Worm (Caenorhabditis elegans) whole organism, L4 larva: ENCODE results near the gene ZK1240.9.
A peak's percentile ranks its signal among the peaks of the same experiment; 100 is the strongest.

Experiments used
- F26F4.8 ChIP-seq: fragments of 200-800 bp; sonication (Bioruptor generic); conservative IDR thresholded peaks from 2 replicates; pipeline ENCODE4 v1.3.6; 2022; ENCODE audit warnings: missing genetic modification characterization, missing compliant biosample characterization
- F37D6.2 ChIP-seq: sonication (generic microtip); optimal IDR thresholded peaks from 2 replicates; lab custom pipeline; 2016; ENCODE audit warnings: mild to moderate bottlenecking, missing genetic modification characterization, missing compliant biosample characterization
- R02D3.7 ChIP-seq: fragments of 150-350 bp; sonication (generic microtip); optimal IDR thresholded peaks from 3 replicates; lab custom pipeline; 2014; ENCODE audit warnings: missing biosample characterization, missing genetic modification characterization
- T20F7.1 ChIP-seq: fragments of 200-800 bp; sonication (Bioruptor generic); optimal IDR thresholded peaks from 2 replicates; lab custom pipeline; 2018; ENCODE audit warnings: mild to moderate bottlenecking, missing genetic modification characterization, missing compliant biosample characterization
- Y75B8A.6 ChIP-seq: fragments of 200-800 bp; sonication (Bioruptor generic); IDR thresholded peaks from 2 replicates; pipeline ENCODE4 v1.3.6; 2022; ENCODE audit warnings: missing genetic modification reagents, missing genetic modification characterization, missing compliant biosample characterization
- ZK337.2 ChIP-seq: fragments of 200-800 bp; sonication (Bioruptor generic); IDR thresholded peaks from 2 replicates; pipeline ENCODE4 v1.3.6; 2022; ENCODE audit warnings: missing genetic modification reagents, missing genetic modification characterization, missing compliant biosample characterization
- aha-1 ChIP-seq: fragments of 150-350 bp; peaks from one replicate; lab custom pipeline; 2014; ENCODE audit warnings: missing biosample characterization, missing genetic modification characterization
- ama-1 ChIP-seq: fragments of 150-350 bp; optimal IDR thresholded peaks from 2 replicates; lab custom pipeline; 2014; ENCODE audit warnings: inconsistent platforms, mixed read lengths
- arid-1 ChIP-seq: fragments of 200-800 bp; sonication (Bioruptor generic); conservative IDR thresholded peaks from 2 replicates; pipeline ENCODE4 v1.3.6; 2022; ENCODE audit warnings: missing genetic modification reagents, missing genetic modification characterization, missing compliant biosample characterization
- attf-4 ChIP-seq: sonication (generic microtip); optimal IDR thresholded peaks from 3 replicates; lab custom pipeline; 2017; ENCODE audit warnings: missing biosample characterization, missing genetic modification characterization
- ceh-28 ChIP-seq: fragments of 150-350 bp; optimal IDR thresholded peaks from 2 replicates; lab custom pipeline; 2014; ENCODE audit warnings: missing biosample characterization, missing genetic modification reagents, missing genetic modification characterization
- ceh-32 ChIP-seq: sonication (generic microtip); optimal IDR thresholded peaks from 2 replicates; lab custom pipeline; 2016; ENCODE audit warnings: mild to moderate bottlenecking, missing genetic modification characterization, missing compliant biosample characterization; ENCODE audit not compliant: poor library complexity
- ceh-44 ChIP-seq: fragments of 200-800 bp; sonication (Bioruptor generic); IDR thresholded peaks from 2 replicates; pipeline ENCODE4 v1.3.6; 2022; ENCODE audit warnings: missing genetic modification reagents, missing genetic modification characterization, missing compliant biosample characterization
- ceh-62 ChIP-seq: sonication (generic microtip); optimal IDR thresholded peaks from 2 replicates; lab custom pipeline; 2017; ENCODE audit warnings: missing biosample characterization, missing genetic modification characterization
- ceh-82 ChIP-seq: sonication (generic microtip); optimal IDR thresholded peaks from 2 replicates; lab custom pipeline; 2017; ENCODE audit warnings: missing biosample characterization, missing genetic modification characterization
- ctbp-1 ChIP-seq: fragments of 200-800 bp; sonication (Bioruptor generic); IDR thresholded peaks from 2 replicates; pipeline ENCODE4 v1.3.6; 2022; ENCODE audit warnings: missing genetic modification reagents, missing genetic modification characterization, missing compliant biosample characterization
- daf-16 ChIP-seq, 3 experiments: sonication (generic microtip); optimal IDR thresholded peaks; 2 replicates each; lab custom pipeline; 2016 to 2017; ENCODE audit warnings: missing genetic modification characterization in 3 of 3, missing genetic modification reagents in 3 of 3, mild to moderate bottlenecking in 2 of 3, missing compliant biosample characterization in 2 of 3, missing biosample characterization in 1 of 3, moderate library complexity in 1 of 3
- dmd-6 ChIP-seq: fragments of 200-800 bp; sonication (Bioruptor generic); IDR thresholded peaks from 2 replicates; pipeline ENCODE4 v1.3.6; 2022; ENCODE audit warnings: missing genetic modification reagents, missing genetic modification characterization, missing compliant biosample characterization
- dpl-1 ChIP-seq: fragments of 150-350 bp; optimal IDR thresholded peaks from 2 replicates; lab custom pipeline; 2014; ENCODE audit warnings: missing biosample characterization, missing genetic modification reagents, missing genetic modification characterization
- duxl-1 ChIP-seq: sonication (generic microtip); optimal IDR thresholded peaks from 2 replicates; lab custom pipeline; 2016; ENCODE audit warnings: mild to moderate bottlenecking, missing genetic modification characterization, moderate library complexity, missing compliant biosample characterization; ENCODE audit not compliant: poor library complexity
- dve-1 ChIP-seq: sonication (generic microtip); optimal IDR thresholded peaks from 2 replicates; lab custom pipeline; 2017; ENCODE audit warnings: antibody characterized with exemption, mild to moderate bottlenecking, missing genetic modification characterization, missing compliant biosample characterization; ENCODE audit not compliant: insufficient read depth
- egl-27 ChIP-seq: sonication (generic microtip); optimal IDR thresholded peaks from 3 replicates; lab custom pipeline; 2017; ENCODE audit warnings: missing biosample characterization, missing genetic modification reagents, missing genetic modification characterization
- lin-1 ChIP-seq: fragments of 200-800 bp; sonication (Bioruptor generic); IDR thresholded peaks from 2 replicates; pipeline ENCODE4 v1.3.6; 2022; ENCODE audit warnings: missing genetic modification reagents, missing genetic modification characterization, missing compliant biosample characterization
- lin-13 ChIP-seq: fragments of 150-350 bp; optimal IDR thresholded peaks from 2 replicates; lab custom pipeline; 2014; ENCODE audit warnings: missing biosample characterization, missing genetic modification reagents, missing genetic modification characterization
- mdt-29 ChIP-seq: fragments of 200-800 bp; sonication (Bioruptor generic); IDR thresholded peaks from 2 replicates; pipeline ENCODE4 v1.3.6; 2022; ENCODE audit warnings: missing genetic modification reagents, missing genetic modification characterization, missing compliant biosample characterization
- mxl-3 ChIP-seq: fragments of 200-800 bp; sonication (Bioruptor generic); optimal IDR thresholded peaks from 2 replicates; lab custom pipeline; 2018; ENCODE audit warnings: mild to moderate bottlenecking, missing genetic modification characterization, missing compliant biosample characterization
- nhr-11 ChIP-seq: fragments of 150-350 bp; optimal IDR thresholded peaks from 2 replicates; lab custom pipeline; 2014; ENCODE audit warnings: missing biosample characterization, missing genetic modification characterization
- nhr-237 ChIP-seq: sonication (generic microtip); optimal IDR thresholded peaks from 2 replicates; lab custom pipeline; 2017; ENCODE audit warnings: missing biosample characterization, missing genetic modification characterization
- nhr-25 ChIP-seq: sonication (generic microtip); optimal IDR thresholded peaks from 2 replicates; lab custom pipeline; 2017; ENCODE audit warnings: missing genetic modification characterization, mild to moderate bottlenecking, missing compliant biosample characterization, antibody characterized with exemption, moderate library complexity, borderline replicate concordance; ENCODE audit not compliant: insufficient read depth
- nhr-28 ChIP-seq: fragments of 150-350 bp; optimal IDR thresholded peaks from 2 replicates; lab custom pipeline; 2014; ENCODE audit warnings: missing biosample characterization, missing genetic modification characterization
- nhr-42 ChIP-seq: fragments of 200-800 bp; sonication (Bioruptor generic); IDR thresholded peaks from 2 replicates; pipeline ENCODE4 v1.3.6; 2022; ENCODE audit warnings: missing genetic modification characterization, missing compliant biosample characterization
- php-3 ChIP-seq: fragments of 200-800 bp; sonication (Bioruptor generic); IDR thresholded peaks from 2 replicates; pipeline ENCODE4 v1.3.6; 2022; ENCODE audit warnings: missing genetic modification reagents, missing genetic modification characterization, missing compliant biosample characterization
- pqm-1 ChIP-seq: sonication (generic microtip); optimal IDR thresholded peaks from 2 replicates; lab custom pipeline; 2017; ENCODE audit warnings: missing biosample characterization, missing genetic modification characterization
- sdz-12 ChIP-seq: fragments of 200-800 bp; sonication (Bioruptor generic); optimal IDR thresholded peaks from 2 replicates; lab custom pipeline; 2018; ENCODE audit warnings: mild to moderate bottlenecking, missing genetic modification characterization, missing compliant biosample characterization
- skn-1 ChIP-seq: fragments of 150-350 bp; optimal IDR thresholded peaks from 2 replicates; lab custom pipeline; 2014; ENCODE audit warnings: missing biosample characterization, missing genetic modification characterization
- snpc-1.2 ChIP-seq: fragments of 200-800 bp; sonication (Bioruptor generic); IDR thresholded peaks from 2 replicates; pipeline ENCODE4 v1.3.6; 2022; ENCODE audit warnings: missing genetic modification reagents, missing genetic modification characterization, missing compliant biosample characterization
- spr-1 ChIP-seq: sonication (generic microtip); optimal IDR thresholded peaks from 2 replicates; lab custom pipeline; 2016; ENCODE audit warnings: mild to moderate bottlenecking, missing genetic modification characterization, missing compliant biosample characterization
- unc-62 ChIP-seq, 3 experiments: fragments of 150-350 bp in 1 of 3; sonication (generic microtip); optimal IDR thresholded peaks in 2 of 3; peaks in 1 of 3; 1 replicate in 1 of 3; 2 replicates in 2 of 3; lab custom pipeline; 2014 to 2017; ENCODE audit warnings: missing biosample characterization in 3 of 3, missing genetic modification characterization in 3 of 3, missing genetic modification reagents in 3 of 3, missing genotype in 1 of 3
- zfp-3 ChIP-seq: fragments of 200-800 bp; sonication (Bioruptor generic); conservative IDR thresholded peaks from 2 replicates; pipeline ENCODE4 v1.3.6; 2022; ENCODE audit warnings: missing genetic modification reagents, missing genetic modification characterization, missing compliant biosample characterization
- zip-11 ChIP-seq: fragments of 200-800 bp; sonication (Bioruptor generic); IDR thresholded peaks from 2 replicates; pipeline ENCODE4 v1.3.6; 2022; ENCODE audit warnings: missing genetic modification characterization, missing compliant biosample characterization
- zip-2 ChIP-seq: fragments of 150-350 bp; optimal IDR thresholded peaks from 2 replicates; lab custom pipeline; 2014; ENCODE audit warnings: missing biosample characterization, missing genetic modification characterization

The ZK1240.9 gene

ce11 chrII:2304575-2304974 lies 13.4 kb upstream of the ZK1240.9 start:
- TF ChIP-seq ama-1 (lab: Kevin White, UChicago), result no peak
- TF ChIP-seq aha-1, result peak; percentile 23

- TF ChIP-seq nhr-28 (tag; lab: Kevin White, UChicago) (peak; percentile 61), aha-1 (peak; percentile 10), dmd-6 (GFP tag; lab: Robert Waterston, UW) (peak; percentile 10; the same call in 1 of the 2 replicates), ceh-32 (tag; lab: Kevin White, UChicago) (no peak), nhr-11 (no peak), pqm-1 (tag; lab: Kevin White, UChicago) (peak; percentile 93), lin-1 (GFP tag; lab: Robert Waterston, UW) (peak; percentile 26; the same call in 1 of the 2 replicates), attf-4 (tag; lab: Kevin White, UChicago) (no peak), daf-16 (GFP tag; optimal IDR thresholded peaks at IDR 0.05; lab: Kevin White, UChicago) (no peak), daf-16 (tag; optimal IDR thresholded peaks at IDR 0.05; lab: Kevin White, UChicago) (peak; percentile 52)
These were observed 12.5 kb upstream of the ZK1240.9 start for ce11 chrII:2305507-2305906.

DNA sequence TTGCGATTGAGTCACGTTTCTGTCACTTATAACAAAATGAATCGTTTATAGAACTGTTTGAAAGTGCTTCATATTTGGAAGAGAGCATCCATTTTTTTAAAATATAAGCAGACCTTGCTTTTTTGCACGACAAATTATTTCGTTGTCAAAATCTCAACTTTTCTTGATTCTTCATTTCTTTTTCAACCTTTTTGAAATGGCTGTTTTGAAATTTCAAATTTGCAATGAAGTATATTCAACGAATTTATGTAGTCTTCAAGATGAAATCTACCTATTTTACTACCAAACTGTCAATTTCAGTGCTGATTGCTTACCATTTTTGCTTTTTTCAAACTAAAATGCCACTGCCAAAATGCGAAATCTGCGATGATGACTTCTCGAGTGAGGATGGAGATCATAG lies 11.2 kb upstream of the ZK1240.9 start, which contains the start of gene B0281.3:
TSS of gene B0281.3 (plus strand) at position 301 of the 400 bp plus-strand sequence.
- TF ChIP-seq nhr-42 (GFP tag; lab: Robert Waterston, UW), result no peak
- no peak for TF ChIP-seq zip-2
- TF ChIP-seq F37D6.2 (tag; lab: Kevin White, UChicago), result no peak
- no peak for TF ChIP-seq sdz-12 (GFP tag; lab: Kevin White, UChicago)
- no peak for TF ChIP-seq ZK337.2 (GFP tag; lab: Robert Waterston, UW)
- TF ChIP-seq snpc-1.2 (GFP tag; lab: Robert Waterston, UW), result no peak
- TF ChIP-seq daf-16 (GFP tag; optimal IDR thresholded peaks at IDR 0.05; lab: Kevin White, UChicago), result no peak
- TF ChIP-seq daf-16 (tag; optimal IDR thresholded peaks at IDR 0.05; lab: Kevin White, UChicago), result no peak
- TF ChIP-seq attf-4 (tag; lab: Kevin White, UChicago), result no peak
- no peak for TF ChIP-seq dpl-1 (GFP tag; lab: Kevin White, UChicago)
- TF ChIP-seq ceh-32 (tag; lab: Kevin White, UChicago), result no peak
- TF ChIP-seq arid-1, result no peak
- no peak for TF ChIP-seq ceh-62 (tag; lab: Kevin White, UChicago)
- no peak for TF ChIP-seq spr-1 (tag; lab: Kevin White, UChicago)
- no peak for TF ChIP-seq zip-11
- TF ChIP-seq unc-62 (GFP tag; optimal IDR thresholded peaks at IDR 0.05 in 1 of 2; lab: Kevin White, UChicago), result no peak
- TF ChIP-seq unc-62 (tag; optimal IDR thresholded peaks at IDR 0.05; lab: Kevin White, UChicago), result no peak

DNA sequence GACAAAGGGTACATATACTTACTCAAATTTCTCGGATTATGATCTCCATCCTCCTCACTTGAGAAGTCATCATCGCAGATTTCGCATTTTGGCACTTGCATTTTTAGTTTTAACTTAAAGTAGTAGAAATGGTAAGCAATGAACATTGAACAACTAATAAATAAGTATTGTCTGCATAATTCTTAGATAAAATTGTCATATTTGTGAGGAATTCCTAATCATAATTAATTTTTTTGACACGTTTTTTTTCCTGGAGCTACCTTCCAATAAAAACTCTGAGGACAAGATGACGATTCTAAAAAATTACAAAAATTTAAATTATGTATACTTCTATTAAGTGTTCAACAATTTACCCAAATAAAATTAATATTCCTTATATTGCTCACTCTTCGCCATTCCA lies 5.2 kb upstream of the ZK1240.9 start, which contains the start of the genes trim-21 and B0281.1:
TSS of gene trim-21 (minus strand) at position 101 of the 400 bp plus-strand sequence.
TSS of gene B0281.1 (plus strand) at position 321 of the 400 bp plus-strand sequence.
- TF ChIP-seq nhr-25 (no peak), ceh-28 (tag; lab: Kevin White, UChicago) (no peak), nhr-42 (GFP tag; lab: Robert Waterston, UW) (no peak), skn-1 (no peak), ceh-82 (tag; lab: Kevin White, UChicago) (no peak), dve-1 (tag; lab: Kevin White, UChicago) (no peak), ceh-62 (tag; lab: Kevin White, UChicago) (no peak), nhr-11 (no peak), duxl-1 (no peak), mxl-3 (GFP tag; lab: Kevin White, UChicago) (no peak), ceh-44 (GFP tag; lab: Robert Waterston, UW) (no peak), unc-62 (GFP tag; optimal IDR thresholded peaks at IDR 0.05 in 1 of 2; lab: Kevin White, UChicago) (no peak), unc-62 (tag; optimal IDR thresholded peaks at IDR 0.05; lab: Kevin White, UChicago) (no peak)

DNA sequence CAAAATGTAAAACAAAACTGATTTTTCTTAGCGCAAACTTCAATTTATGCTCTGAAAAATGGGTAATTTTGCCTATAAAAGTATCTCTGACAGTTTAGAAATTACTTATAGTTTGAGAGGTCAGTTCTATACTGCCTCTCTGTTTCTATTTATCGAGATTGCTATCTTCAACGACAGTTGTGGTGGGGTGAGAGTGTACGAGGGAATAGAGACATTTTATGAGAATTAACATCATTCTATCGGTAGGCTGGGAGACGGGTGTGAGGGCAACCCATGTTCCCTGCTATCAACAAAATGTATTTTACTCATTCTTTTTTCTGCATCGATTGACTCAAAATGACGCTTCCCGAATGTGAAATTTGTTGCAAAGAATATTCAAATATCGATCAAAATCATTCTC lies 2.1 kb downstream of the ZK1240.9 start, which contains the start of gene ZK1240.3:
TSS of gene ZK1240.3 (plus strand) at position 238 of the 400 bp plus-strand sequence.
- TF ChIP-seq egl-27 (no peak), php-3 (GFP tag; lab: Robert Waterston, UW) (0 out of 2 replicates have a peak, but pooled peaks have one; percentile 48), dve-1 (tag; lab: Kevin White, UChicago) (peak; percentile 23), R02D3.7 (tag; lab: Kevin White, UChicago) (no peak), Y75B8A.6 (GFP tag; lab: Robert Waterston, UW) (no peak), T20F7.1 (GFP tag; lab: Kevin White, UChicago) (peak; percentile 32), zfp-3 (GFP tag; lab: Robert Waterston, UW) (no peak), ZK337.2 (GFP tag; lab: Robert Waterston, UW) (no peak), F26F4.8 (GFP tag; lab: Robert Waterston, UW) (no peak), zip-2 (no peak), mdt-29 (no peak), ceh-44 (GFP tag; lab: Robert Waterston, UW) (no peak), daf-16 (GFP tag; optimal IDR thresholded peaks at IDR 0.05; lab: Kevin White, UChicago) (no peak), daf-16 (tag; optimal IDR thresholded peaks at IDR 0.05; lab: Kevin White, UChicago) (peak; percentile 62), aha-1 (peak; percentile 80), dmd-6 (GFP tag; lab: Robert Waterston, UW) (peak; percentile 69), lin-13 (no peak), ctbp-1 (GFP tag; lab: Robert Waterston, UW) (no peak), nhr-237 (tag; lab: Kevin White, UChicago) (no peak)
